Worm (Caenorhabditis elegans) whole organism, L2 larva: ENCODE results near the gene srz-32.
"Not testable (repeated sequence)": the region's sequence is repeated elsewhere in the genome, so short reads cannot be mapped to it uniquely, and the experiment has no call there.

ENCODE experiments used
- ceh-82 ChIP-seq: fragments of 150-350 bp; optimal IDR thresholded peaks from 2 replicates; lab custom pipeline; 2014; ENCODE audit warnings: missing biosample characterization, missing genetic modification characterization
- lin-13 ChIP-seq: fragments of 150-350 bp; optimal IDR thresholded peaks from 2 replicates; lab custom pipeline; 2014; ENCODE audit warnings: missing biosample characterization, missing genetic modification reagents, missing genetic modification characterization

ce11 chrIV:3389999-3390398 lies 46.1 kb upstream of the srz-32 start, which contains the start of gene B0546.5:
- TF ChIP-seq lin-13 (GFP tag; lab: Kevin White, UChicago); ceh-82 (tag; lab: Kevin White, UChicago): not testable (repeated sequence)
